Fruit fly (Drosophila melanogaster): ENCODE measurements around the gene Mnat9.

dm6 chr3R:31605117-31605432, 10.9 kb downstream of the Mnat9 start:
- no peak for TF ChIP-seq usp (GFP tag; optimal IDR thresholded peaks at IDR 0.05)
- no peak for TF ChIP-seq Atf6 (GFP tag; IDR thresholded peaks at IDR 0.05)
- no peak for TF ChIP-seq pb (GFP tag; optimal IDR thresholded peaks at IDR 0.05)
- no peak for TF ChIP-seq CG1647 (GFP tag; optimal IDR thresholded peaks at IDR 0.05)
- no peak for TF ChIP-seq CrebB (tag; optimal IDR thresholded peaks at IDR 0.05)
- no peak for TF ChIP-seq CG8765 (GFP tag; IDR thresholded peaks at IDR 0.05)
- no peak for TF ChIP-seq CG6854 (GFP tag; optimal IDR thresholded peaks at IDR 0.05)
- no peak for TF ChIP-seq stwl (tag; optimal IDR thresholded peaks at IDR 0.05)
- no peak for TF ChIP-seq D19A (tag; optimal IDR thresholded peaks at IDR 0.05)
- no peak for TF ChIP-seq tio (GFP tag; optimal IDR thresholded peaks at IDR 0.05)

Measured in whole organism, embryonic.